Worm (Caenorhabditis elegans): Measurements from ENCODE around the gene F54E2.2.

DNA sequence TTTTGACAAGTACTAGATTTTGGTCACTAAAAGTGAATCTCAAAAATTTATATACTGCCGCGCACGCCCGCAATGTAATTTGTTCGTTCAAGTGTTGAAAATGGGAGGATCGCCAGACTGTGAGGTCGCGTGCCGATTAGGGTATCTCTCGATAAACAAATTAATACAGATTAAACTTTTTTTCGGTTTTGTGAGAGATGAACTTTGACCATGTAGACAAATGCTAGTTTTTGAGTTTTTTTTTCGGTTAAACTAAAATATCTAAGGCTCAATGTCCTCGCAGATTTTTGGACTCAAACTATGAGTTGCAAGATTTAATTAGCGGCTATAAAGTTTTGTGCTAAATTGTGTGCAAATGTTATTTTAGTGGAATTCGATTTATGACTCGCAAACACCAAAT, 26.3 kb upstream of the F54E2.2 start, which contains the start of gene dhs-15:
- TF ChIP-seq ama-1 (optimal IDR thresholded peaks at IDR 0.05) (no peak), pes-1 (GFP tag; IDR thresholded peaks at IDR 0.05) (no peak), B0310.2 (tag; optimal IDR thresholded peaks at IDR 0.05) (no peak), ceh-36 (tag; optimal IDR thresholded peaks at IDR 0.05) (no peak), hmg-4 (GFP tag; optimal IDR thresholded peaks at IDR 0.05) (no peak), hmbx-1 (tag; optimal IDR thresholded peaks at IDR 0.05) (no peak), ceh-13 (GFP tag; optimal IDR thresholded peaks at IDR 0.05) (no peak), sea-1 (GFP tag; conservative IDR thresholded peaks at IDR 0.05) (no peak)

All from whole organism, early embryonic.